Worm (Caenorhabditis elegans): Measurements from ENCODE around the gene eif-2Bepsilon.

ce11 chrII:8623396-8623795 is 38.3 kb upstream of the eif-2Bepsilon start, which contains the start of gene T22C8.4:
- TF ChIP-seq mdl-1 (tag; optimal IDR thresholded peaks at IDR 0.05) = no peak
- no peak for TF ChIP-seq zag-1 (tag; optimal IDR thresholded peaks at IDR 0.05)
- no peak for TF ChIP-seq nhr-25 (tag; optimal IDR thresholded peaks at IDR 0.05)
- TF ChIP-seq unc-55 (GFP tag; optimal IDR thresholded peaks at IDR 0.05) = no peak
- TF ChIP-seq blmp-1 (tag; optimal IDR thresholded peaks at IDR 0.05; ENCODE audit: insufficient read depth) = no peak
- no peak for TF ChIP-seq ceh-82 (tag; optimal IDR thresholded peaks at IDR 0.05)
- no peak for TF ChIP-seq lin-13 (GFP tag; optimal IDR thresholded peaks at IDR 0.05)
- no peak for TF ChIP-seq nhr-23 (tag; optimal IDR thresholded peaks at IDR 0.05)
- no peak for TF ChIP-seq crh-2 (tag; optimal IDR thresholded peaks at IDR 0.05)
- TF ChIP-seq egl-27 (tag; optimal IDR thresholded peaks at IDR 0.05) = no peak
- no peak for TF ChIP-seq ama-1 (optimal IDR thresholded peaks at IDR 0.05)
- no peak for TF ChIP-seq unc-39 (tag; optimal IDR thresholded peaks at IDR 0.05)
- TF ChIP-seq nhr-11 (tag; optimal IDR thresholded peaks at IDR 0.05) = no peak
- TF ChIP-seq aly-2 (tag; optimal IDR thresholded peaks at IDR 0.05) = no peak
